Worm (Caenorhabditis elegans): ENCODE results near the gene F52E4.5.

DNA sequence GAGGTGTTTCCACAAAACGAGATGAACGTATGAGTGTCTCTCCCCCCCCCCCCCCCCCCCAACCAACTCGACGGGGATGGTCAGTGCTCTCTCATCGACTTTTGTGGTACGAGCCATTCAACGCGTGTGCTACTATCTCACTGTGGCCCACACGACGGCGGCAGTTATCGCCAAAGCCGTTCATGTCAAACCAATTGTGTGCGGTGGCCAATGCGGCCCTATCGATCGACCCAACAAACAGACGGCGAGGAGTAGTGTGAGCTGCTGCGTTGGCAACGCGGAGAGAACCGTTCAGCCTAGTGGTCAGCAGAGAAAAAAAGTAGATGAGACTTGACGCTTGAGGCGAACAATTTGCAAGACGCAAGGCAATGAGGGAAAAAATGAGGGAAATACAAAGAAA is 15.7 kb upstream of the F52E4.5 start:
- TF ChIP-seq skn-1 (tag; optimal IDR thresholded peaks at IDR 0.05) (peak; percentile 16), nhr-237 (tag; optimal IDR thresholded peaks at IDR 0.05) (no peak), nhr-76 (tag; optimal IDR thresholded peaks at IDR 0.05) (no peak), unc-62 (GFP tag; optimal IDR thresholded peaks at IDR 0.05) (no peak), dpl-1 (GFP tag; optimal IDR thresholded peaks at IDR 0.05) (no peak), ceh-90 (tag; optimal IDR thresholded peaks at IDR 0.05) (no peak), nhr-28 (tag; optimal IDR thresholded peaks at IDR 0.05) (no peak), tbx-2 (tag; optimal IDR thresholded peaks at IDR 0.05) (no peak), lin-13 (GFP tag; optimal IDR thresholded peaks at IDR 0.05) (no peak), lir-3 (tag; optimal IDR thresholded peaks at IDR 0.05; ENCODE audit: poor library complexity) (no peak), ztf-11 (tag; optimal IDR thresholded peaks at IDR 0.05) (no peak), ceh-8 (GFP tag; optimal IDR thresholded peaks at IDR 0.05) (no peak), blmp-1 (tag; optimal IDR thresholded peaks at IDR 0.05) (no peak), nhr-20 (tag; optimal IDR thresholded peaks at IDR 0.05) (no peak)

Data from whole organism, L1 larva.